Worm (Caenorhabditis elegans) whole organism, L4 larva: ENCODE data around the gene pnn-1.
A peak's percentile ranks its signal among the peaks of the same experiment; 100 is the strongest.

Experiments used
- F26F4.8 ChIP-seq: fragments of 200-800 bp; sonication (Bioruptor generic); conservative IDR thresholded peaks from 2 replicates; pipeline ENCODE4 v1.3.6; 2022; ENCODE audit warnings: missing genetic modification characterization, missing compliant biosample characterization
- F49E8.2 ChIP-seq: sonication (generic microtip); optimal IDR thresholded peaks from 2 replicates; lab custom pipeline; 2016; ENCODE audit warnings: missing compliant biosample characterization, mild to moderate bottlenecking, missing genetic modification characterization, borderline replicate concordance
- T20F7.1 ChIP-seq: fragments of 200-800 bp; sonication (Bioruptor generic); optimal IDR thresholded peaks from 2 replicates; lab custom pipeline; 2018; ENCODE audit warnings: mild to moderate bottlenecking, missing genetic modification characterization, missing compliant biosample characterization
- T26A8.4 ChIP-seq: fragments of 200-800 bp; sonication (Bioruptor generic); IDR thresholded peaks from 2 replicates; pipeline ENCODE4 v1.3.6; 2022; ENCODE audit warnings: missing genetic modification characterization, missing compliant biosample characterization
- Y48G9A.11 ChIP-seq: fragments of 200-800 bp; sonication (Bioruptor generic); IDR thresholded peaks from 2 replicates; pipeline ENCODE4 v1.3.6; 2022; ENCODE audit warnings: missing genetic modification reagents, missing genetic modification characterization, missing compliant biosample characterization
- Y5F2A.4 ChIP-seq: fragments of 200-800 bp; sonication (Bioruptor generic); optimal IDR thresholded peaks from 2 replicates; lab custom pipeline; 2018; ENCODE audit warnings: mild to moderate bottlenecking, missing genetic modification characterization, missing compliant biosample characterization
- Y75B8A.6 ChIP-seq: fragments of 200-800 bp; sonication (Bioruptor generic); IDR thresholded peaks from 2 replicates; pipeline ENCODE4 v1.3.6; 2022; ENCODE audit warnings: missing genetic modification reagents, missing genetic modification characterization, missing compliant biosample characterization
- aha-1 ChIP-seq: fragments of 150-350 bp; peaks from one replicate; lab custom pipeline; 2014; ENCODE audit warnings: missing biosample characterization, missing genetic modification characterization
- arid-1 ChIP-seq: fragments of 200-800 bp; sonication (Bioruptor generic); conservative IDR thresholded peaks from 2 replicates; pipeline ENCODE4 v1.3.6; 2022; ENCODE audit warnings: missing genetic modification reagents, missing genetic modification characterization, missing compliant biosample characterization
- attf-4 ChIP-seq: sonication (generic microtip); optimal IDR thresholded peaks from 3 replicates; lab custom pipeline; 2017; ENCODE audit warnings: missing biosample characterization, missing genetic modification characterization
- ctbp-1 ChIP-seq: fragments of 200-800 bp; sonication (Bioruptor generic); IDR thresholded peaks from 2 replicates; pipeline ENCODE4 v1.3.6; 2022; ENCODE audit warnings: missing genetic modification reagents, missing genetic modification characterization, missing compliant biosample characterization
- daf-16 ChIP-seq, 3 experiments: sonication (generic microtip); optimal IDR thresholded peaks; 2 replicates each; lab custom pipeline; 2016 to 2017; ENCODE audit warnings: missing genetic modification characterization in 3 of 3, missing genetic modification reagents in 3 of 3, mild to moderate bottlenecking in 2 of 3, missing compliant biosample characterization in 2 of 3, missing biosample characterization in 1 of 3, moderate library complexity in 1 of 3
- dpl-1 ChIP-seq: fragments of 150-350 bp; optimal IDR thresholded peaks from 2 replicates; lab custom pipeline; 2014; ENCODE audit warnings: missing biosample characterization, missing genetic modification reagents, missing genetic modification characterization
- duxl-1 ChIP-seq: sonication (generic microtip); optimal IDR thresholded peaks from 2 replicates; lab custom pipeline; 2016; ENCODE audit warnings: mild to moderate bottlenecking, missing genetic modification characterization, moderate library complexity, missing compliant biosample characterization; ENCODE audit not compliant: poor library complexity
- egl-27 ChIP-seq: sonication (generic microtip); optimal IDR thresholded peaks from 3 replicates; lab custom pipeline; 2017; ENCODE audit warnings: missing biosample characterization, missing genetic modification reagents, missing genetic modification characterization
- egl-43 ChIP-seq: fragments of 200-800 bp; sonication (Bioruptor generic); IDR thresholded peaks from 2 replicates; pipeline ENCODE4 v1.3.6; 2022; ENCODE audit warnings: missing genetic modification reagents, missing genetic modification characterization, missing compliant biosample characterization
- fkh-10 ChIP-seq: fragments of 150-350 bp; optimal IDR thresholded peaks from 2 replicates; lab custom pipeline; 2014; ENCODE audit warnings: missing biosample characterization, missing genetic modification reagents, missing genetic modification characterization
- gei-8 ChIP-seq: fragments of 200-800 bp; sonication (Bioruptor generic); optimal IDR thresholded peaks from 2 replicates; lab custom pipeline; 2018; ENCODE audit warnings: mild to moderate bottlenecking, missing genetic modification characterization, missing compliant biosample characterization
- hif-1 ChIP-seq, 2 experiments: sonication (generic microtip); optimal IDR thresholded peaks; 2 replicates each; lab custom pipeline; 2016 to 2017; ENCODE audit warnings: missing compliant biosample characterization in 2 of 2, missing genetic modification characterization in 2 of 2, missing genetic modification reagents in 2 of 2, missing genotype in 2 of 2, mild to moderate bottlenecking in 1 of 2
- hlh-30 ChIP-seq: sonication (generic microtip); optimal IDR thresholded peaks from 2 replicates; lab custom pipeline; 2017; ENCODE audit warnings: antibody characterized with exemption, mild to moderate bottlenecking, missing genetic modification characterization, missing compliant biosample characterization; ENCODE audit not compliant: insufficient read depth
- jun-1 ChIP-seq: fragments of 150-350 bp; optimal IDR thresholded peaks from 2 replicates; lab custom pipeline; 2014; ENCODE audit warnings: missing biosample characterization, missing genetic modification reagents, missing genetic modification characterization
- lin-13 ChIP-seq: fragments of 150-350 bp; optimal IDR thresholded peaks from 2 replicates; lab custom pipeline; 2014; ENCODE audit warnings: missing biosample characterization, missing genetic modification reagents, missing genetic modification characterization
- lin-15B ChIP-seq: fragments of 150-350 bp; sonication (generic microtip); optimal IDR thresholded peaks from 3 replicates; lab custom pipeline; 2014; ENCODE audit warnings: missing biosample characterization, missing genetic modification characterization
- lin-38 ChIP-seq: fragments of 200-800 bp; sonication (Bioruptor generic); IDR thresholded peaks from 2 replicates; pipeline ENCODE4 v1.3.6; 2022; ENCODE audit warnings: missing genetic modification reagents, missing genetic modification characterization, missing compliant biosample characterization
- lsy-2 ChIP-seq, 2 experiments: fragments of 150-350 bp in 1 of 2; sonication (generic microtip) in 1 of 2; optimal IDR thresholded peaks; 2 replicates each; lab custom pipeline; 2014 to 2017; ENCODE audit warnings: missing biosample characterization in 2 of 2, missing genetic modification characterization in 2 of 2
- madf-9 ChIP-seq: fragments of 200-800 bp; sonication (Bioruptor generic); conservative IDR thresholded peaks from 2 replicates; pipeline ENCODE4 v1.3.6; 2022; ENCODE audit warnings: missing genetic modification reagents, missing genetic modification characterization, missing compliant biosample characterization
- mes-2 ChIP-seq: sonication (generic microtip); optimal IDR thresholded peaks from 2 replicates; lab custom pipeline; 2016; ENCODE audit warnings: missing genotype, mild to moderate bottlenecking, missing genetic modification characterization, missing compliant biosample characterization; ENCODE audit not compliant: poor library complexity, severe bottlenecking
- nhr-111 ChIP-seq: fragments of 200-800 bp; sonication (Bioruptor generic); optimal IDR thresholded peaks from 2 replicates; lab custom pipeline; 2018; ENCODE audit warnings: mild to moderate bottlenecking, missing genetic modification characterization, missing compliant biosample characterization
- nhr-28 ChIP-seq: fragments of 150-350 bp; optimal IDR thresholded peaks from 2 replicates; lab custom pipeline; 2014; ENCODE audit warnings: missing biosample characterization, missing genetic modification characterization
- nhr-42 ChIP-seq: fragments of 200-800 bp; sonication (Bioruptor generic); IDR thresholded peaks from 2 replicates; pipeline ENCODE4 v1.3.6; 2022; ENCODE audit warnings: missing genetic modification characterization, missing compliant biosample characterization
- nhr-48 ChIP-seq: sonication (generic microtip); optimal IDR thresholded peaks from 2 replicates; lab custom pipeline; 2016; ENCODE audit warnings: mild to moderate bottlenecking, missing genetic modification characterization, missing compliant biosample characterization
- nhr-6 ChIP-seq: fragments of 150-350 bp; optimal IDR thresholded peaks from 2 replicates; lab custom pipeline; 2014; ENCODE audit warnings: missing biosample characterization, missing genetic modification characterization
- nhr-76 ChIP-seq: fragments of 150-350 bp; optimal IDR thresholded peaks from 2 replicates; lab custom pipeline; 2014; ENCODE audit warnings: missing biosample characterization, missing genetic modification characterization
- nhr-77 ChIP-seq: fragments of 150-350 bp; optimal IDR thresholded peaks from 2 replicates; lab custom pipeline; 2014; ENCODE audit warnings: missing biosample characterization, missing genetic modification characterization
- pha-4 ChIP-seq, 2 experiments: fragments of 150-350 bp in 1 of 2; fragments of 200-800 bp in 1 of 2; sonication (Bioruptor generic) in 1 of 2; IDR thresholded peaks in 1 of 2; optimal IDR thresholded peaks in 1 of 2; 2 replicates each; pipeline versions ENCODE4 v1.3.6 to Lab custom; 2014 to 2022; ENCODE audit warnings: missing genetic modification characterization in 2 of 2, missing genetic modification reagents in 2 of 2, missing biosample characterization in 1 of 2, missing compliant biosample characterization in 1 of 2
- php-3 ChIP-seq: fragments of 200-800 bp; sonication (Bioruptor generic); IDR thresholded peaks from 2 replicates; pipeline ENCODE4 v1.3.6; 2022; ENCODE audit warnings: missing genetic modification reagents, missing genetic modification characterization, missing compliant biosample characterization
- sdz-12 ChIP-seq: fragments of 200-800 bp; sonication (Bioruptor generic); optimal IDR thresholded peaks from 2 replicates; lab custom pipeline; 2018; ENCODE audit warnings: mild to moderate bottlenecking, missing genetic modification characterization, missing compliant biosample characterization
- skn-1 ChIP-seq: fragments of 150-350 bp; optimal IDR thresholded peaks from 2 replicates; lab custom pipeline; 2014; ENCODE audit warnings: missing biosample characterization, missing genetic modification characterization
- tag-97 ChIP-seq: fragments of 200-800 bp; sonication (Bioruptor generic); IDR thresholded peaks from 2 replicates; pipeline ENCODE4 v1.3.6; 2022; ENCODE audit warnings: missing genetic modification characterization, missing compliant biosample characterization
- tra-1 ChIP-seq: fragments of 200-800 bp; sonication (Bioruptor generic); IDR thresholded peaks from 2 replicates; pipeline ENCODE4 v1.3.6; 2022; ENCODE audit warnings: missing genetic modification reagents, missing genetic modification characterization, missing compliant biosample characterization
- unc-39 ChIP-seq: sonication (generic microtip); optimal IDR thresholded peaks from 2 replicates; lab custom pipeline; 2017; ENCODE audit warnings: missing biosample characterization, missing genetic modification characterization
- unc-62 ChIP-seq, 3 experiments: fragments of 150-350 bp in 1 of 3; sonication (generic microtip); optimal IDR thresholded peaks in 2 of 3; peaks in 1 of 3; 1 replicate in 1 of 3; 2 replicates in 2 of 3; lab custom pipeline; 2014 to 2017; ENCODE audit warnings: missing biosample characterization in 3 of 3, missing genetic modification characterization in 3 of 3, missing genetic modification reagents in 3 of 3, missing genotype in 1 of 3
- zfp-2 ChIP-seq: sonication (generic microtip); optimal IDR thresholded peaks from 2 replicates; lab custom pipeline; 2016; ENCODE audit warnings: mild to moderate bottlenecking, missing genetic modification characterization, missing compliant biosample characterization
- zfp-3 ChIP-seq: fragments of 200-800 bp; sonication (Bioruptor generic); conservative IDR thresholded peaks from 2 replicates; pipeline ENCODE4 v1.3.6; 2022; ENCODE audit warnings: missing genetic modification reagents, missing genetic modification characterization, missing compliant biosample characterization
- zip-11 ChIP-seq: fragments of 200-800 bp; sonication (Bioruptor generic); IDR thresholded peaks from 2 replicates; pipeline ENCODE4 v1.3.6; 2022; ENCODE audit warnings: missing genetic modification characterization, missing compliant biosample characterization
- ztf-7 ChIP-seq: fragments of 150-350 bp; optimal IDR thresholded peaks from 2 replicates; lab custom pipeline; 2014; ENCODE audit warnings: missing biosample characterization, missing genetic modification characterization

Gene pnn-1

DNA sequence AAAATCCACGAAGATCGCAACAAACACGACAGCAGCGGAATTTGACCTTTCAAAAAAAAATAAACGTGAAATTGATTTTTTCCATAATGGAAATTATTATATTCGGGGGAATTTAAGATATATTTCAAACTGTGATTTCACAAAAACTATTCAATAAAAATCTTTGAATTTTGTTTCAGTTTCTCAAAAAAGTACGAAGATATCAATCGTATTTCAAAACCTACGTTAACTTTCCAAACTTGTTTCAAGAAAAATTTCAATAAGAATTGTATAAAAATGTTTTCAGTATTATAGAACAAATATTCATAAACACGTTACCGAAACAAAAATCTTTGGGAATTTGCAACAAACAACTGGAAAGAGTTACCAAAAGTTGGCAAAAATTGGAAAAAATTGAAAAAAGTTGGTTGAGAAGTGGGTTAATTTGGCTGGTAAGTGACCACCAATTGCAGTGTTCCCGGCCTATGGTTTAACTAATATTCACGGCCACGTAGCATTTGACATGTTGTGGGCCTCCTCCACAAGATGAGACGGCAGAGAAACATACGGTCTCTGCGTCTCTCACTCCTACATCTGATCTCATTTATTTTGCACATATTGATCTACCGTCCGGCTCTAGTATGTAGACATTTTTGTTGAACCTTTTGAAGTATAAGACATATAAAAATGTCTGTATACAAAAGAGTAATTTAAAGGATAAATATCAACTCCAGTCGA, 19.9 kb upstream of the pnn-1 start, which contains the start of the genes T16G1.9 and T16G1.18 (continued):
- TF ChIP-seq pha-4 (GFP tag; IDR thresholded peaks at IDR 0.05; lab: Robert Waterston, UW) (no peak), pha-4 (tag; optimal IDR thresholded peaks at IDR 0.05; lab: Kevin White, UChicago) (no peak), jun-1 (no peak), Y48G9A.11 (GFP tag; lab: Robert Waterston, UW) (no peak), mes-2 (tag; lab: Kevin White, UChicago) (peak; percentile 80), nhr-6 (tag; lab: Kevin White, UChicago) (peak; percentile 98), gei-8 (GFP tag; lab: Kevin White, UChicago) (no peak), duxl-1 (tag; lab: Kevin White, UChicago) (no peak), Y75B8A.6 (GFP tag; lab: Robert Waterston, UW) (no peak), lin-15B (tag; lab: Kevin White, UChicago) (no peak), tra-1 (no peak), nhr-28 (peak; percentile 34), nhr-42 (GFP tag; lab: Robert Waterston, UW) (no peak), Y5F2A.4 (no peak), php-3 (GFP tag; lab: Robert Waterston, UW) (no peak), F49E8.2 (tag; lab: Kevin White, UChicago) (no peak), aha-1 (tag; lab: Kevin White, UChicago) (no peak), lin-13 (GFP tag; lab: Kevin White, UChicago) (peak; percentile 50), attf-4 (no peak), nhr-77 (tag; lab: Kevin White, UChicago) (no peak), nhr-111 (GFP tag; lab: Kevin White, UChicago) (no peak), dpl-1 (GFP tag; lab: Kevin White, UChicago) (peak; percentile 43), ctbp-1 (GFP tag; lab: Robert Waterston, UW) (no peak), zfp-3 (GFP tag; lab: Robert Waterston, UW) (no peak), ztf-7 (tag; lab: Kevin White, UChicago) (no peak), nhr-76 (tag; lab: Kevin White, UChicago) (no peak), egl-27 (no peak), zip-11 (GFP tag; lab: Robert Waterston, UW) (no peak), madf-9 (GFP tag; lab: Robert Waterston, UW) (no peak), unc-39 (tag; lab: Kevin White, UChicago) (no peak), fkh-10 (GFP tag; lab: Kevin White, UChicago) (no peak), nhr-48 (tag; lab: Kevin White, UChicago) (no peak), zfp-2 (tag; lab: Kevin White, UChicago) (no peak), sdz-12 (GFP tag; lab: Kevin White, UChicago) (no peak), T26A8.4 (GFP tag; lab: Robert Waterston, UW) (no peak), arid-1 (GFP tag; lab: Robert Waterston, UW) (no peak), skn-1 (tag; lab: Kevin White, UChicago) (no peak)

DNA sequence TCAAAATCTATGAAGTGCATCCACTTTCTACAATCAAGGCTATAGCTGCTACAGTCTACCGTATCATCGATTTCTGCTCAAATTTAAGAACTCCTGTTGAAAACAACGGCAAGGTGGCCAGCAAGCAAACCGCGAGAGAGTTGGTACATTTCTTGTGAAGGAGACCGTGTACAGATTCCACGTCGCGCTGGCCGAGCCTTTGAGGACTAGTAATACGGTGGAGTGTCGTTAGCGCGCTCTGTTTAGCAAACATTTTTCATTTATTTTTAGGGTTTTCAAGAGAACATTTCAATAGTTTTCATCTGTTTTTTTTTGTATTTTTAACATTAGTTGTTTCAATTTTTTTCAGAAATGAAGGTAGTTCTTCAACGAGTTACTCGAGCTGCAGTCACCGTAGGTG, 18.6 kb upstream of the pnn-1 start, which contains the start of gene pqn-68:
Gene pqn-68, plus strand, starts transcription at position 350 of the 400 bp plus-strand sequence.
- TF ChIP-seq tag-97 (GFP tag; lab: Robert Waterston, UW) (no peak), lsy-2 (tag; optimal IDR thresholded peaks at IDR 0.05; lab: Kevin White, UChicago) (peak in 1 of 2 experiments; percentile 55), mes-2 (tag; lab: Kevin White, UChicago) (peak; percentile 85), hlh-30 (tag; lab: Kevin White, UChicago) (peak; percentile 8), nhr-6 (tag; lab: Kevin White, UChicago) (peak; percentile 80), daf-16 (GFP tag; optimal IDR thresholded peaks at IDR 0.05; lab: Kevin White, UChicago) (no peak), daf-16 (tag; optimal IDR thresholded peaks at IDR 0.05; lab: Kevin White, UChicago) (peak; percentile 6), Y5F2A.4 (no peak), unc-62 (GFP tag; optimal IDR thresholded peaks at IDR 0.05 in 1 of 2; lab: Kevin White, UChicago) (no peak), unc-62 (tag; optimal IDR thresholded peaks at IDR 0.05; lab: Kevin White, UChicago) (no peak), hif-1 (tag; optimal IDR thresholded peaks at IDR 0.05; lab: Kevin White, UChicago) (peak in 1 of 2 experiments; percentile 8), lin-38 (GFP tag; lab: Robert Waterston, UW) (no peak; the same call in 1 of the 2 replicates), zfp-2 (tag; lab: Kevin White, UChicago) (no peak), egl-43 (GFP tag; lab: Robert Waterston, UW) (no peak), aha-1 (tag; lab: Kevin White, UChicago) (peak; percentile 71), dpl-1 (GFP tag; lab: Kevin White, UChicago) (peak; percentile 25), F26F4.8 (no peak), T20F7.1 (GFP tag; lab: Kevin White, UChicago) (peak; percentile 92), nhr-42 (GFP tag; lab: Robert Waterston, UW) (no peak), tra-1 (no peak)
